Fruit fly (Drosophila melanogaster) whole organism: ENCODE measurements around the gene Mpp6.

Experiments
- CG8478 ChIP-seq: fragments of >200 bp; optimal IDR thresholded peaks from 2 replicates; lab custom pipeline; 2018; ENCODE audit warnings: inconsistent platforms
- pan ChIP-seq: fragments of >200 bp; optimal IDR thresholded peaks from 2 replicates; lab custom pipeline; 2017
- psq ChIP-seq: fragments of >200 bp; optimal IDR thresholded peaks from 2 replicates; lab custom pipeline; 2017
- usp ChIP-seq: fragments of >200 bp; optimal IDR thresholded peaks from 2 replicates; lab custom pipeline; 2017; ENCODE audit warnings: missing biosample characterization, missing genetic modification characterization, mixed read lengths

DNA sequence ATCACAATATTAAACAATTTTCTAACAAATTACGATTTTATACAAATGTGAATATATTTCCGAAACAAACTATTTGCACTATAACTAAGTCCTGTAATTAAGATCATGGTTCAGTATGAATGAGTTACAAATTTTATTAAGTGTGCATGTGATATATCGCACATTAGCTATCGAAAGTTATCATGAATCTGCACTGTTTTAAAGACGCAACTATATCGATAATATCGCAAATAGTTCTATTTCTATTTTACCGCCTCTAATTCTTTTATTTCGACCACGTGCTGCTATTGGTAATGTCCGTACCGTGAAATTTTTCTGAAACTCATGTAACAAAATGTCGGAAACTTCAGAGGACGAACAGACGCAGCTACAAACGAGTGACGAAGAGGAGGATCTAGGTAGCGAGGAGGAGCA, 13.1 kb upstream of the Mpp6 start, which contains the start of gene pths:
- TF ChIP-seq psq (lab: Kevin White, UChicago) (no peak), CG8478 (no peak), pan (lab: Kevin White, UChicago) (no peak), usp (GFP tag; lab: Kevin White, UChicago) (no peak)
